Worm (Caenorhabditis elegans): ENCODE data around the gene col-156.

- TF ChIP-seq fax-1 (tag; optimal IDR thresholded peaks at IDR 0.05) (no peak), elt-2 (tag; optimal IDR thresholded peaks at IDR 0.05) (no peak), sdc-2 (tag; optimal IDR thresholded peaks at IDR 0.05) (no peak), madf-2 (tag; optimal IDR thresholded peaks at IDR 0.05) (no peak), ceh-14 (tag; optimal IDR thresholded peaks at IDR 0.05) (no peak), lin-11 (tag; optimal IDR thresholded peaks at IDR 0.05) (no peak), ahr-1 (tag; optimal IDR thresholded peaks at IDR 0.05) (no peak), unc-86 (tag; optimal IDR thresholded peaks at IDR 0.05) (no peak)
These were observed 19.3 kb downstream of the col-156 start for ce11 chrV:11430823-11431222.

Measured in whole organism, late embryonic.